Worm (Caenorhabditis elegans) whole organism, L4/young adult: ENCODE measurements around the gene gmap-1.

ENCODE experiments used
- W03F9.2 ChIP-seq: fragments of 150-350 bp; optimal IDR thresholded peaks from 2 replicates; lab custom pipeline; 2014; ENCODE audit warnings: missing biosample characterization, missing genetic modification characterization
- him-1 ChIP-seq: sonication (generic microtip); optimal IDR thresholded peaks from 2 replicates; lab custom pipeline; 2016; ENCODE audit warnings: missing genotype, missing genetic modification reagents, missing genetic modification characterization, missing compliant biosample characterization

ce11 chrX:12940811-12941210 is 6.0 kb upstream of the gmap-1 start, which contains the start of gene gmap-3:
- TF ChIP-seq him-1 (tag; lab: Kevin White, UChicago) (no peak), W03F9.2 (tag; lab: Kevin White, UChicago) (no peak)
